Fruit fly (Drosophila melanogaster) whole organism, adult: ENCODE measurements around the gene chp.

ENCODE experiments used
- CG11617 ChIP-seq: fragments of 200-800 bp; sonication (Bioruptor generic); optimal IDR thresholded peaks from 2 replicates; lab custom pipeline; 2017; ENCODE audit warnings: mild to moderate bottlenecking, missing biosample characterization, missing genetic modification reagents, missing genetic modification characterization
- CG12768 ChIP-seq: fragments of 200-800 bp; sonication (Bioruptor generic); optimal IDR thresholded peaks from 2 replicates; lab custom pipeline; 2017; ENCODE audit warnings: missing biosample characterization, missing genetic modification characterization, mild to moderate bottlenecking, moderate library complexity, missing genetic modification reagents
- CG14711 ChIP-seq: fragments of 200-800 bp; sonication (Bioruptor generic); optimal IDR thresholded peaks from 2 replicates; lab custom pipeline; 2018; ENCODE audit warnings: missing biosample characterization, mild to moderate bottlenecking, missing genetic modification characterization, moderate library complexity
- CG1620 ChIP-seq: fragments of 200-800 bp; sonication (Bioruptor generic); optimal IDR thresholded peaks from 2 replicates; lab custom pipeline; 2016; ENCODE audit warnings: missing biosample characterization, missing genetic modification characterization
- CG33017 ChIP-seq: fragments of 200-800 bp; sonication (Bioruptor generic); optimal IDR thresholded peaks from 2 replicates; lab custom pipeline; 2018; ENCODE audit warnings: missing biosample characterization, mild to moderate bottlenecking, missing genetic modification characterization, moderate library complexity
- CG5204 ChIP-seq: fragments of 200-800 bp; sonication (Bioruptor generic); optimal IDR thresholded peaks from 2 replicates; lab custom pipeline; 2016; ENCODE audit warnings: missing biosample characterization, missing genetic modification characterization
- CG7045 ChIP-seq: fragments of 200-800 bp; sonication (Bioruptor generic); optimal IDR thresholded peaks from 2 replicates; lab custom pipeline; 2017; ENCODE audit warnings: missing biosample characterization, mild to moderate bottlenecking, missing genetic modification characterization
- CG7101 ChIP-seq: fragments of 200-800 bp; sonication (Bioruptor generic); optimal IDR thresholded peaks from 2 replicates; lab custom pipeline; 2018; ENCODE audit warnings: missing biosample characterization, mild to moderate bottlenecking, missing genetic modification characterization, moderate library complexity
- Clk ChIP-seq: fragments of 200-800 bp; sonication (Bioruptor generic); optimal IDR thresholded peaks from 2 replicates; lab custom pipeline; 2017; ENCODE audit warnings: missing biosample characterization, missing genetic modification characterization
- Crg-1 ChIP-seq: fragments of 200-800 bp; sonication (Bioruptor generic); optimal IDR thresholded peaks from 2 replicates; lab custom pipeline; 2016; ENCODE audit warnings: missing biosample characterization, missing genetic modification characterization
- Hr96 ChIP-seq: fragments of 200-800 bp; sonication (Bioruptor generic); optimal IDR thresholded peaks from 2 replicates; lab custom pipeline; 2016; ENCODE audit warnings: missing biosample characterization, missing genetic modification characterization
- Mnt ChIP-seq: fragments of 200-800 bp; sonication (Bioruptor generic); optimal IDR thresholded peaks from 2 replicates; lab custom pipeline; 2016; ENCODE audit warnings: missing biosample characterization, mild to moderate bottlenecking, missing genetic modification characterization
- bab1 ChIP-seq: fragments of 200-800 bp; sonication (Bioruptor generic); optimal IDR thresholded peaks from 3 replicates; lab custom pipeline; 2019; ENCODE audit warnings: missing biosample characterization, mild to moderate bottlenecking, missing genetic modification characterization, moderate library complexity
- cic ChIP-seq: fragments of 200-800 bp; sonication (Bioruptor generic); optimal IDR thresholded peaks from 2 replicates; lab custom pipeline; 2017; ENCODE audit warnings: missing biosample characterization, mild to moderate bottlenecking, missing genetic modification characterization, moderate library complexity
- cnc ChIP-seq, 2 experiments: fragments of >200 bp; optimal IDR thresholded peaks; 2 replicates each; lab custom pipeline; 2017
- kay ChIP-seq: fragments of 200-800 bp; sonication (Bioruptor generic); peaks from one replicate; lab custom pipeline; 2016; ENCODE audit warnings: missing biosample characterization, missing genetic modification characterization, borderline replicate concordance
- ovo ChIP-seq: fragments of 200-800 bp; sonication (Bioruptor generic); optimal IDR thresholded peaks from 2 replicates; lab custom pipeline; 2016; ENCODE audit warnings: missing biosample characterization, missing genetic modification characterization
- pad ChIP-seq: fragments of 200-800 bp; sonication (Bioruptor generic); optimal IDR thresholded peaks from 3 replicates; lab custom pipeline; 2017; ENCODE audit warnings: missing biosample characterization, missing genetic modification characterization, mild to moderate bottlenecking, moderate library complexity, missing genetic modification reagents
- tj ChIP-seq: fragments of 200-800 bp; sonication (Bioruptor generic); optimal IDR thresholded peaks from 3 replicates; lab custom pipeline; 2017; ENCODE audit warnings: missing biosample characterization, mild to moderate bottlenecking, missing genetic modification characterization, moderate library complexity
- toe ChIP-seq: fragments of 200-800 bp; sonication (Bioruptor generic); optimal IDR thresholded peaks from 2 replicates; lab custom pipeline; 2016; ENCODE audit warnings: missing biosample characterization, missing genetic modification characterization

The chp gene

dm6 chr3R:31243079-31243668 is 32.6 kb upstream of the chp start:
- TF ChIP-seq CG7045 (GFP tag; lab: Kevin White, UChicago) (no peak), kay (GFP tag; lab: Kevin White, UChicago) (no peak), pad (GFP tag; lab: Kevin White, UChicago) (no peak), CG11617 (no peak), ovo (GFP tag; lab: Kevin White, UChicago) (no peak), Mnt (GFP tag; lab: Kevin White, UChicago) (no peak), toe (GFP tag; lab: Kevin White, UChicago) (no peak), CG12768 (GFP tag; lab: Kevin White, UChicago) (no peak), CG14711 (tag; lab: Kevin White, UChicago) (no peak), CG1620 (GFP tag; lab: Kevin White, UChicago) (no peak), tj (GFP tag; lab: Kevin White, UChicago) (no peak), CG5204 (no peak), Hr96 (GFP tag; lab: Kevin White, UChicago) (no peak), Clk (GFP tag; lab: Kevin White, UChicago) (no peak)

- TF ChIP-seq Hr96 (GFP tag; lab: Kevin White, UChicago) (no peak), CG11617 (no peak), CG7045 (GFP tag; lab: Kevin White, UChicago) (no peak), bab1 (GFP tag; lab: Kevin White, UChicago) (no peak), CG12768 (GFP tag; lab: Kevin White, UChicago) (no peak), kay (GFP tag; lab: Kevin White, UChicago) (no peak)
Measured at dm6 chr3R:31241109-31241508, 30.6 kb upstream of the chp start.

dm6 chr3R:31240023-31240422 is 29.5 kb upstream of the chp start:
- TF ChIP-seq Mnt (GFP tag; lab: Kevin White, UChicago) (no peak), CG12768 (GFP tag; lab: Kevin White, UChicago) (no peak), Crg-1 (GFP tag; lab: Kevin White, UChicago) (no peak), cnc (optimal IDR thresholded peaks at IDR 0.05; lab: Kevin White, UChicago) (no peak), CG7045 (GFP tag; lab: Kevin White, UChicago) (no peak), CG1620 (GFP tag; lab: Kevin White, UChicago) (no peak), bab1 (GFP tag; lab: Kevin White, UChicago) (no peak), Hr96 (GFP tag; lab: Kevin White, UChicago) (no peak)

- no peak for TF ChIP-seq pad (GFP tag; lab: Kevin White, UChicago)
- no peak for TF ChIP-seq Mnt (GFP tag; lab: Kevin White, UChicago)
- no peak for TF ChIP-seq CG5204
- no peak for TF ChIP-seq CG7045 (GFP tag; lab: Kevin White, UChicago)
- TF ChIP-seq Clk (GFP tag; lab: Kevin White, UChicago), result no peak
- TF ChIP-seq ovo (GFP tag; lab: Kevin White, UChicago), result no peak
- TF ChIP-seq Crg-1 (GFP tag; lab: Kevin White, UChicago), result no peak
- no peak for TF ChIP-seq cic
- no peak for TF ChIP-seq bab1 (GFP tag; lab: Kevin White, UChicago)
- TF ChIP-seq CG11617, result no peak
- no peak for TF ChIP-seq toe (GFP tag; lab: Kevin White, UChicago)
- no peak for TF ChIP-seq cnc (optimal IDR thresholded peaks at IDR 0.05; lab: Kevin White, UChicago)
- TF ChIP-seq kay (GFP tag; lab: Kevin White, UChicago), result no peak
- TF ChIP-seq CG1620 (GFP tag; lab: Kevin White, UChicago), result no peak
- TF ChIP-seq CG12768 (GFP tag; lab: Kevin White, UChicago), result no peak
- no peak for TF ChIP-seq CG33017 (tag; lab: Kevin White, UChicago)
- TF ChIP-seq tj (GFP tag; lab: Kevin White, UChicago), result no peak
- TF ChIP-seq CG14711 (tag; lab: Kevin White, UChicago), result no peak
Measured at dm6 chr3R:31235262-31235661, 24.7 kb upstream of the chp start, which contains the start of gene CG15564. Gene CG15564 (minus strand): TSS chr3R:31235362.

dm6 chr3R:31232236-31232635 is 21.7 kb upstream of the chp start, which contains the start of gene CG15563:
Gene CG15563 (minus strand): TSS chr3R:31232336.
- no peak for TF ChIP-seq toe (GFP tag; lab: Kevin White, UChicago)
- no peak for TF ChIP-seq CG14711 (tag; lab: Kevin White, UChicago)
- TF ChIP-seq tj (GFP tag; lab: Kevin White, UChicago), result no peak
- TF ChIP-seq Mnt (GFP tag; lab: Kevin White, UChicago), result no peak
- TF ChIP-seq kay (GFP tag; lab: Kevin White, UChicago), result no peak
- TF ChIP-seq CG5204, result no peak
- no peak for TF ChIP-seq CG1620 (GFP tag; lab: Kevin White, UChicago)
- no peak for TF ChIP-seq Clk (GFP tag; lab: Kevin White, UChicago)
- TF ChIP-seq pad (GFP tag; lab: Kevin White, UChicago), result no peak
- no peak for TF ChIP-seq CG12768 (GFP tag; lab: Kevin White, UChicago)
- TF ChIP-seq CG7101 (tag; lab: Kevin White, UChicago), result no peak
- no peak for TF ChIP-seq ovo (GFP tag; lab: Kevin White, UChicago)
- no peak for TF ChIP-seq CG11617
- no peak for TF ChIP-seq Hr96 (GFP tag; lab: Kevin White, UChicago)
- no peak for TF ChIP-seq CG7045 (GFP tag; lab: Kevin White, UChicago)

dm6 chr3R:31231134-31231533 is 20.6 kb upstream of the chp start:
- no peak for TF ChIP-seq tj (GFP tag; lab: Kevin White, UChicago)
- no peak for TF ChIP-seq pad (GFP tag; lab: Kevin White, UChicago)
- no peak for TF ChIP-seq cnc (optimal IDR thresholded peaks at IDR 0.05; lab: Kevin White, UChicago)
- no peak for TF ChIP-seq Hr96 (GFP tag; lab: Kevin White, UChicago)
- TF ChIP-seq Clk (GFP tag; lab: Kevin White, UChicago), result no peak
- no peak for TF ChIP-seq cic
- TF ChIP-seq CG7101 (tag; lab: Kevin White, UChicago), result no peak
- no peak for TF ChIP-seq ovo (GFP tag; lab: Kevin White, UChicago)
- no peak for TF ChIP-seq CG1620 (GFP tag; lab: Kevin White, UChicago)
- TF ChIP-seq Mnt (GFP tag; lab: Kevin White, UChicago), result no peak
